Worm (Caenorhabditis elegans) whole organism, mixed stage, embryonic: ENCODE results near the gene R04B5.6.

Experiments
- bed-3 ChIP-seq: fragments of 200-800 bp; sonication (Bioruptor generic); optimal IDR thresholded peaks from 3 replicates; lab custom pipeline; 2018; ENCODE audit warnings: mild to moderate bottlenecking, missing genetic modification characterization, moderate library complexity, missing compliant biosample characterization
- blmp-1 ChIP-seq: fragments of 150-350 bp; optimal IDR thresholded peaks from 2 replicates; lab custom pipeline; 2014; ENCODE audit warnings: missing biosample characterization, missing genetic modification characterization
- ceh-39 ChIP-seq: fragments of 150-350 bp; optimal IDR thresholded peaks from 2 replicates; lab custom pipeline; 2014; ENCODE audit warnings: missing biosample characterization, missing genetic modification characterization
- ceh-43 ChIP-seq: fragments of 200-800 bp; sonication (Bioruptor generic); optimal IDR thresholded peaks from 2 replicates; lab custom pipeline; 2018; ENCODE audit warnings: mild to moderate bottlenecking, missing genetic modification characterization, moderate library complexity, missing compliant biosample characterization
- ceh-83 ChIP-seq: fragments of 200-800 bp; sonication (Bioruptor generic); optimal IDR thresholded peaks from 2 replicates; lab custom pipeline; 2018; ENCODE audit warnings: mild to moderate bottlenecking, missing genetic modification characterization, missing compliant biosample characterization
- drap-1 ChIP-seq: fragments of 200-800 bp; sonication (Bioruptor generic); optimal IDR thresholded peaks from 3 replicates; lab custom pipeline; 2018; ENCODE audit warnings: mild to moderate bottlenecking, missing genetic modification characterization, missing compliant biosample characterization
- elt-1 ChIP-seq: sonication (generic microtip); optimal IDR thresholded peaks from 2 replicates; lab custom pipeline; 2017; ENCODE audit warnings: missing genetic modification characterization, mild to moderate bottlenecking, missing compliant biosample characterization, antibody characterized with exemption, moderate library complexity, borderline replicate concordance; ENCODE audit not compliant: insufficient read depth
- elt-3 ChIP-seq: fragments of 150-350 bp; optimal IDR thresholded peaks from 2 replicates; lab custom pipeline; 2014; ENCODE audit warnings: missing biosample characterization, missing genetic modification characterization
- flh-1 ChIP-seq: fragments of 200-800 bp; sonication (Bioruptor generic); optimal IDR thresholded peaks from 2 replicates; lab custom pipeline; 2018; ENCODE audit warnings: mild to moderate bottlenecking, missing genetic modification characterization, moderate library complexity, missing compliant biosample characterization
- ham-2 ChIP-seq: fragments of 200-800 bp; sonication (Bioruptor generic); optimal IDR thresholded peaks from 2 replicates; lab custom pipeline; 2018; ENCODE audit warnings: mild to moderate bottlenecking, missing genetic modification characterization, missing compliant biosample characterization
- hlh-1 ChIP-seq: fragments of 150-350 bp; optimal IDR thresholded peaks from 2 replicates; lab custom pipeline; 2014; ENCODE audit warnings: missing biosample characterization, missing genetic modification reagents, missing genetic modification characterization
- lin-13 ChIP-seq: fragments of 150-350 bp; optimal IDR thresholded peaks from 2 replicates; lab custom pipeline; 2014; ENCODE audit warnings: missing biosample characterization, missing genetic modification characterization
- lin-32 ChIP-seq: fragments of 200-800 bp; sonication (Bioruptor generic); optimal IDR thresholded peaks from 2 replicates; lab custom pipeline; 2018; ENCODE audit warnings: mild to moderate bottlenecking, missing genetic modification characterization, missing compliant biosample characterization
- lsy-2 ChIP-seq: fragments of 150-350 bp; optimal IDR thresholded peaks from 2 replicates; lab custom pipeline; 2014; ENCODE audit warnings: missing biosample characterization, missing genetic modification characterization
- mab-5 ChIP-seq: fragments of 150-350 bp; optimal IDR thresholded peaks from 2 replicates; lab custom pipeline; 2014; ENCODE audit warnings: missing biosample characterization, missing genetic modification characterization
- mep-1 ChIP-seq: fragments of 150-350 bp; optimal IDR thresholded peaks from 2 replicates; lab custom pipeline; 2017; ENCODE audit warnings: missing biosample characterization, missing genetic modification reagents, missing genetic modification characterization, inconsistent platforms
- mls-2 ChIP-seq: sonication (generic microtip); optimal IDR thresholded peaks from 2 replicates; lab custom pipeline; 2016; ENCODE audit warnings: mild to moderate bottlenecking, missing genetic modification characterization, moderate library complexity, missing compliant biosample characterization
- nhr-12 ChIP-seq: fragments of 150-350 bp; optimal IDR thresholded peaks from 2 replicates; lab custom pipeline; 2014; ENCODE audit warnings: missing biosample characterization, missing genetic modification characterization
- nhr-2 ChIP-seq: fragments of 150-350 bp; optimal IDR thresholded peaks from 2 replicates; lab custom pipeline; 2014; ENCODE audit warnings: missing biosample characterization, missing genetic modification characterization
- nhr-237 ChIP-seq: fragments of 150-350 bp; optimal IDR thresholded peaks from 2 replicates; lab custom pipeline; 2014; ENCODE audit warnings: missing biosample characterization, missing genetic modification characterization
- nhr-28 ChIP-seq: fragments of 150-350 bp; optimal IDR thresholded peaks from 2 replicates; lab custom pipeline; 2014; ENCODE audit warnings: missing biosample characterization, missing genetic modification characterization
- nhr-76 ChIP-seq: sonication (generic microtip); optimal IDR thresholded peaks from 2 replicates; lab custom pipeline; 2017; ENCODE audit warnings: missing biosample characterization, missing genetic modification characterization
- pha-4 ChIP-seq: fragments of 150-350 bp; optimal IDR thresholded peaks from 2 replicates; lab custom pipeline; 2018; ENCODE audit warnings: missing biosample characterization, missing genetic modification reagents, missing genetic modification characterization
- sem-2 ChIP-seq: fragments of 200-800 bp; sonication (Bioruptor generic); optimal IDR thresholded peaks from 2 replicates; lab custom pipeline; 2018; ENCODE audit warnings: mild to moderate bottlenecking, missing genetic modification characterization, missing compliant biosample characterization
- snpc-4 ChIP-seq: fragments of 150-350 bp; optimal IDR thresholded peaks from 2 replicates; lab custom pipeline; 2014; ENCODE audit warnings: missing biosample characterization, missing genetic modification characterization
- tbx-8 ChIP-seq: fragments of 200-800 bp; sonication (Bioruptor generic); optimal IDR thresholded peaks from 2 replicates; lab custom pipeline; 2018; ENCODE audit warnings: mild to moderate bottlenecking, missing genetic modification characterization, moderate library complexity, missing compliant biosample characterization
- unc-120 ChIP-seq: sonication (generic microtip); optimal IDR thresholded peaks from 2 replicates; lab custom pipeline; 2017; ENCODE audit warnings: missing genetic modification characterization, missing compliant biosample characterization; ENCODE audit not compliant: poor library complexity, severe bottlenecking
- unc-39 ChIP-seq: fragments of 150-350 bp; optimal IDR thresholded peaks from 2 replicates; lab custom pipeline; 2014; ENCODE audit warnings: missing biosample characterization, missing genetic modification characterization
- unc-62 ChIP-seq: fragments of 150-350 bp; optimal IDR thresholded peaks from 2 replicates; lab custom pipeline; 2014; ENCODE audit warnings: missing biosample characterization, missing genetic modification reagents, missing genetic modification characterization
- zip-8 ChIP-seq: fragments of 150-350 bp; optimal IDR thresholded peaks from 2 replicates; lab custom pipeline; 2014; ENCODE audit warnings: missing biosample characterization, missing genetic modification characterization
- ztf-11 ChIP-seq: fragments of 150-350 bp; optimal IDR thresholded peaks from 2 replicates; lab custom pipeline; 2014; ENCODE audit warnings: missing biosample characterization, missing genetic modification characterization

The R04B5.6 gene

ce11 chrV:10114329-10114728 lies 29.4 kb downstream of the R04B5.6 start, which contains the start of gene cht-5:
Gene cht-5, plus strand, starts transcription at chrV:10114629.
- TF ChIP-seq snpc-4 (tag; lab: Kevin White, UChicago) (no peak), ham-2 (no peak), flh-1 (GFP tag; lab: Kevin White, UChicago) (no peak), tbx-8 (no peak), unc-39 (no peak), unc-62 (no peak), elt-3 (tag; lab: Kevin White, UChicago) (no peak), ceh-43 (no peak), elt-1 (tag; lab: Kevin White, UChicago) (no peak), ceh-39 (no peak), bed-3 (GFP tag; lab: Kevin White, UChicago) (no peak)
- TF ChIP-seq, all 35 proteins: peak for 0

ce11 chrV:10117465-10117864 lies 32.5 kb downstream of the R04B5.6 start, which contains the start of gene C08B6.5:
Gene C08B6.5, plus strand, starts transcription at chrV:10117765.
- no peak for TF ChIP-seq nhr-237 (tag; lab: Kevin White, UChicago)
- no peak for TF ChIP-seq ceh-39
- TF ChIP-seq nhr-2 (tag; lab: Kevin White, UChicago), result no peak
- no peak for TF ChIP-seq drap-1 (GFP tag; lab: Kevin White, UChicago)
- TF ChIP-seq hlh-1 (tag; lab: Kevin White, UChicago), result no peak
- TF ChIP-seq ham-2, result no peak
- TF ChIP-seq ceh-83, result no peak
- no peak for TF ChIP-seq mep-1 (tag; lab: Kevin White, UChicago)
- no peak for TF ChIP-seq sem-2
- TF ChIP-seq elt-1 (tag; lab: Kevin White, UChicago), result no peak

DNA sequence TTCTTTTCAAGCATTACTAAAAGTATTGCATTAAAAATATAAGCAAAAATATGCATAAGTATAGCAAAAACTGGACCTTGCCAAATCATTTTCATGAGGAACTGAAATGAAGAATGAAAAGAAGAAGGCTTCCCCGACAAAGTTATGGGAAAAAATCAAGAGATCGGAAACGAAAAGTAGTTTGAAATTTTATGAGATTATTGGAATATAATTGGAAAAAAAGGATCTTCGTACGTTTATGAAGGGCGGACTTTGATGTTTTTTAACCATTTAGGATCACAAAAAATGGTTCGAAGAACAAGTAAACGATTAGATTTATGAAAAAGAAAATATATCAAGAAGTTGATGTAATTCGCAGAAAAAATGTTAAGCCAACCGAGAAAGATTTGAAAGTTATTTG lies 35.9 kb downstream of the R04B5.6 start, which contains the start of gene srxa-18:
srxa-18 (minus strand) TSS at position 100 of the 400 bp plus-strand sequence.
- no peak for TF ChIP-seq unc-39
- TF ChIP-seq nhr-12 (tag; lab: Kevin White, UChicago), result no peak
- TF ChIP-seq ceh-39, result no peak
- TF ChIP-seq zip-8 (tag; lab: Kevin White, UChicago), result no peak
- no peak for TF ChIP-seq mls-2
- TF ChIP-seq nhr-28, result no peak
- TF ChIP-seq lin-32 (GFP tag; lab: Kevin White, UChicago), result no peak
- no peak for TF ChIP-seq drap-1 (GFP tag; lab: Kevin White, UChicago)

DNA sequence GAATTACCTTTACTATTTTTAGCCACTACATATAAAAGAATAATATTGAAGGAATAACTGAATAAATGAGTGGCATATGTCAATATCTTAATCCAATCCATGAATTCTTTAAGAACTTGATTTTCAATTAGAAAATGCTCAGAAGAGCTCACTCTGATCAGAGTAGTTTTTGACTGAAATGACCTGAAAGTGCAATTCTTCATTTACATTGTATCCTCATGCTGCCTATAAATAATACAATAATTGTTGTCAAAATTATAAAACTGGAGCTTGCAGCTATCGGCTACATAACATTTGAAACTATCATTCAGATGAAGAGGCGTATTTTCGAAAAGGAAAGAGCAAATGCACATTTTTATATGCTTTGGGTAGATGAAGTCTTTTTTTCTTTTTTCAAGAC lies 37.7 kb downstream of the R04B5.6 start, which contains the start of gene srxa-19:
srxa-19 (minus strand) TSS at position 101 of the 400 bp plus-strand sequence.
- TF ChIP-seq sem-2 (no peak), nhr-12 (tag; lab: Kevin White, UChicago) (no peak), ztf-11 (tag; lab: Kevin White, UChicago) (no peak), lsy-2 (tag; lab: Kevin White, UChicago) (no peak), mab-5 (tag; lab: Kevin White, UChicago) (no peak), snpc-4 (tag; lab: Kevin White, UChicago) (no peak), ceh-39 (no peak), nhr-76 (tag; lab: Kevin White, UChicago) (no peak), lin-13 (no peak), blmp-1 (tag; lab: Kevin White, UChicago) (no peak)

DNA sequence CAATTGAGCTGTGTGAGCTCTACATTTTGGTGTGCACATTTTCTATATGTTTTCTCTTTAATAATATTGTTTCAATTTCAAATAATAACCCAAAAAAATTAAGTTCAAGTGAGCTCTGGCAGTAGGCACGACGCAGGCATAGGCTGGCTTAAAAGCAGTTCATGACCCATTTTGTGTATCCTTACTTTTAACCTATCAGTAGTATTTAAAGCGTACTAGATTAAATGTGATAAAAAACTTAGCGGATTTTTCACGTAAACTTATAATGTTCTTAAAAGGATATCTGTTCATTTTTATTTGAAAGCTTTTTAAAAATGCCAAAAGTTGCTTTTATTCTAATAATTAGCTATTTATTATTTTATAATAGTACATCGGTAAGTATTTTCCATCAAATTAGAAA lies 38.4 kb downstream of the R04B5.6 start, which contains the start of gene C08B6.6:
C08B6.6 (plus strand) TSS at position 301 of the 400 bp plus-strand sequence.
- TF ChIP-seq ceh-43 (no peak), lsy-2 (tag; lab: Kevin White, UChicago) (no peak), nhr-76 (tag; lab: Kevin White, UChicago) (no peak), zip-8 (tag; lab: Kevin White, UChicago) (no peak), unc-120 (tag; lab: Kevin White, UChicago) (no peak), nhr-237 (tag; lab: Kevin White, UChicago) (no peak), lin-32 (GFP tag; lab: Kevin White, UChicago) (no peak), snpc-4 (tag; lab: Kevin White, UChicago) (no peak), ceh-39 (no peak), nhr-28 (no peak), hlh-1 (tag; lab: Kevin White, UChicago) (no peak), bed-3 (GFP tag; lab: Kevin White, UChicago) (no peak), pha-4 (tag; lab: Kevin White, UChicago) (no peak), sem-2 (no peak)
